Worm (Caenorhabditis elegans): ENCODE measurements around the gene T02H6.10.

DNA sequence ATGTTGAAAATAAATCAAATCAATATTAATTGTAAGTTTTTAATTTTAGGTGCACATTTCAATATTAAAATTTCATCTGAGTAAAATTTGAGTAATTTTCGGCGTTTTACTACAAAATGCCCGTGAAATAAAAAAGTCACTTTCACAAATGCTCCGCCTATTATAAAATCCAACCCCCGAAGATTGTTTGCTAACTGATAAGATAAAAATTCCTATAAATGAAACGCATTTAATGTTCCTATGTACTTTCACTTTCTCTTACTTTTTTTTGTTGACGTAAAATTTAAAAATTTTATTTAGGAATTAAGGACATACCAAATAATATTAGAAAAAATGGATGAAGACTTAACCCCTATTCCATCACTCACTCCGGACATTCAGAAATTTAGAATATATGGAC, 22.1 kb downstream of the T02H6.10 start, which contains the start of gene sdz-24:
- TF ChIP-seq klf-2 (GFP tag; conservative IDR thresholded peaks at IDR 0.05) (no peak), flt-1 (GFP tag; IDR thresholded peaks at IDR 0.05) (no peak), ztf-29 (GFP tag; IDR thresholded peaks at IDR 0.05) (no peak), cog-1 (tag; optimal IDR thresholded peaks at IDR 0.05) (no peak)
